Fruit fly (Drosophila melanogaster) whole organism, wandering third instar larva: ENCODE data around the gene CG12541.

Source experiments
- CG32264 ChIP-seq: fragments of 200-800 bp; sonication (Bioruptor generic); optimal IDR thresholded peaks from 2 replicates; lab custom pipeline; 2016; ENCODE audit warnings: missing biosample characterization, missing genetic modification characterization
- Hr83 ChIP-seq: fragments of 200-300 bp; sonication (Bioruptor generic); optimal IDR thresholded peaks from 2 replicates; lab custom pipeline; 2016; ENCODE audit warnings: missing biosample characterization, mild to moderate bottlenecking, missing genetic modification characterization, moderate library complexity; ENCODE audit not compliant: poor library complexity, severe bottlenecking
- lola ChIP-seq: fragments of >200 bp; optimal IDR thresholded peaks from 2 replicates; lab custom pipeline; 2017; ENCODE audit warnings: missing biosample characterization, missing genetic modification characterization

dm6 chrX:6991286-6991685, 74.6 kb downstream of the CG12541 start, which contains the start of gene ogre:
- no peak for TF ChIP-seq lola
- TF ChIP-seq Hr83 = no peak
- TF ChIP-seq CG32264 = no peak
